Fruit fly (Drosophila melanogaster) whole organism, prepupa: ENCODE measurements around the gene colt.

Experiments
- Blimp-1 ChIP-seq: fragments of 200-800 bp; sonication (Bioruptor generic); optimal IDR thresholded peaks from 3 replicates; lab custom pipeline; 2017; ENCODE audit warnings: missing biosample characterization, missing genetic modification characterization, mild to moderate bottlenecking, moderate library complexity, missing genetic modification reagents
- CG10631 ChIP-seq: fragments of 200-800 bp; sonication (Bioruptor generic); optimal IDR thresholded peaks from 2 replicates; lab custom pipeline; 2016; ENCODE audit warnings: missing biosample characterization, missing genetic modification characterization
- CG11762 ChIP-seq: fragments of 200-800 bp; sonication (Bioruptor generic); optimal IDR thresholded peaks from 3 replicates; lab custom pipeline; 2016; ENCODE audit warnings: missing biosample characterization, missing genetic modification characterization; ENCODE audit not compliant: insufficient read depth
- CG11902 ChIP-seq: fragments of 200-800 bp; sonication (Bioruptor generic); optimal IDR thresholded peaks from 3 replicates; lab custom pipeline; 2016; ENCODE audit warnings: missing biosample characterization, missing genetic modification characterization
- CG1621 ChIP-seq: fragments of 200-800 bp; sonication (Bioruptor generic); optimal IDR thresholded peaks from 3 replicates; lab custom pipeline; 2018; ENCODE audit warnings: missing biosample characterization, mild to moderate bottlenecking, missing genetic modification characterization
- CG16779 ChIP-seq: fragments of 200-800 bp; sonication (Bioruptor generic); optimal IDR thresholded peaks from 3 replicates; lab custom pipeline; 2017; ENCODE audit warnings: missing biosample characterization, mild to moderate bottlenecking, missing genetic modification characterization
- CG3919 ChIP-seq: fragments of 200-800 bp; sonication (Bioruptor generic); optimal IDR thresholded peaks from 3 replicates; lab custom pipeline; 2016; ENCODE audit warnings: missing biosample characterization, missing genetic modification characterization
- CG4318 ChIP-seq: fragments of 200-800 bp; sonication (Bioruptor generic); optimal IDR thresholded peaks from 3 replicates; lab custom pipeline; 2017; ENCODE audit warnings: missing biosample characterization, mild to moderate bottlenecking, missing genetic modification characterization
- CG6163 ChIP-seq: fragments of 200-800 bp; sonication (Bioruptor generic); IDR thresholded peaks from 3 replicates; pipeline ENCODE4 v1.3.6; 2022; ENCODE audit warnings: missing biosample characterization, missing genetic modification characterization
- CG6792 ChIP-seq: fragments of 200-800 bp; sonication (Bioruptor generic); optimal IDR thresholded peaks from 3 replicates; lab custom pipeline; 2016; ENCODE audit warnings: missing biosample characterization, missing genetic modification characterization
- CG6808 ChIP-seq: fragments of 200-800 bp; sonication (Bioruptor generic); optimal IDR thresholded peaks from 3 replicates; lab custom pipeline; 2017; ENCODE audit warnings: missing biosample characterization, missing genetic modification characterization, mild to moderate bottlenecking, moderate library complexity, missing genetic modification reagents
- CG6854 ChIP-seq: fragments of 200-800 bp; sonication (Bioruptor generic); optimal IDR thresholded peaks from 2 replicates; lab custom pipeline; 2017; ENCODE audit warnings: missing biosample characterization, mild to moderate bottlenecking, missing genetic modification characterization
- CG8119 ChIP-seq: fragments of 200-800 bp; sonication (Bioruptor generic); IDR thresholded peaks from 3 replicates; pipeline ENCODE4 v1.3.6; 2022; ENCODE audit warnings: missing biosample characterization, missing genetic modification characterization
- CG8319 ChIP-seq: fragments of 200-800 bp; sonication (Bioruptor generic); optimal IDR thresholded peaks from 3 replicates; lab custom pipeline; 2016; ENCODE audit warnings: missing biosample characterization, missing genetic modification characterization
- CG8632 ChIP-seq: fragments of 200-800 bp; sonication (Bioruptor generic); optimal IDR thresholded peaks from 3 replicates; lab custom pipeline; 2016; ENCODE audit warnings: missing biosample characterization, missing genetic modification characterization
- CG9139 ChIP-seq: fragments of 200-800 bp; sonication (Bioruptor generic); optimal IDR thresholded peaks from 3 replicates; lab custom pipeline; 2017; ENCODE audit warnings: missing biosample characterization, mild to moderate bottlenecking, missing genetic modification characterization
- Eip78C ChIP-seq: fragments of 200-800 bp; sonication (Bioruptor generic); peaks from one replicate; lab custom pipeline; 2016; ENCODE audit warnings: missing biosample characterization, missing genetic modification characterization
- Eip93F ChIP-seq: fragments of 200-800 bp; sonication (Bioruptor generic); optimal IDR thresholded peaks from 2 replicates; lab custom pipeline; 2016; ENCODE audit warnings: missing biosample characterization, mild to moderate bottlenecking, missing genetic modification characterization
- Ets21C ChIP-seq: fragments of 200-800 bp; sonication (Bioruptor generic); optimal IDR thresholded peaks from 3 replicates; lab custom pipeline; 2016; ENCODE audit warnings: missing biosample characterization, missing genetic modification characterization
- Hr38 ChIP-seq: sonication (Bioruptor generic); optimal IDR thresholded peaks from 2 replicates; lab custom pipeline; 2016; ENCODE audit warnings: missing biosample characterization, missing genetic modification characterization
- Hr4 ChIP-seq: fragments of 200-800 bp; sonication (Bioruptor generic); optimal IDR thresholded peaks from 3 replicates; lab custom pipeline; 2016; ENCODE audit warnings: missing biosample characterization, missing genetic modification characterization
- Lpt ChIP-seq: fragments of 200-800 bp; sonication (Bioruptor generic); optimal IDR thresholded peaks from 3 replicates; lab custom pipeline; 2016; ENCODE audit warnings: missing biosample characterization, missing genetic modification characterization
- Met ChIP-seq: fragments of 200-800 bp; sonication (Bioruptor generic); optimal IDR thresholded peaks from 3 replicates; lab custom pipeline; 2016; ENCODE audit warnings: missing biosample characterization, missing genetic modification characterization
- Smox ChIP-seq: fragments of 200-800 bp; sonication (Bioruptor generic); optimal IDR thresholded peaks from 3 replicates; lab custom pipeline; 2016; ENCODE audit warnings: missing biosample characterization, missing genetic modification characterization
- Sox102F ChIP-seq: fragments of 200-800 bp; sonication (Bioruptor generic); optimal IDR thresholded peaks from 2 replicates; lab custom pipeline; 2016; ENCODE audit warnings: missing biosample characterization, mild to moderate bottlenecking, missing genetic modification characterization
- Sox15 ChIP-seq: fragments of 200-800 bp; sonication (Bioruptor generic); optimal IDR thresholded peaks from 3 replicates; lab custom pipeline; 2016; ENCODE audit warnings: missing biosample characterization, missing genetic modification characterization
- achi ChIP-seq: fragments of 200-800 bp; sonication (Bioruptor generic); optimal IDR thresholded peaks from 3 replicates; lab custom pipeline; 2016; ENCODE audit warnings: missing biosample characterization, missing genetic modification characterization
- acj6 ChIP-seq: fragments of 200-800 bp; sonication (Bioruptor generic); optimal IDR thresholded peaks from 3 replicates; lab custom pipeline; 2016; ENCODE audit warnings: missing biosample characterization, missing genetic modification characterization
- dsx ChIP-seq: fragments of 200-800 bp; optimal IDR thresholded peaks from 3 replicates; lab custom pipeline; 2019; ENCODE audit warnings: missing biosample characterization, mild to moderate bottlenecking, missing genetic modification characterization, moderate library complexity; ENCODE audit not compliant: poor library complexity, severe bottlenecking
- fd85E ChIP-seq: fragments of 200-800 bp; sonication (Bioruptor generic); optimal IDR thresholded peaks from 3 replicates; lab custom pipeline; 2016; ENCODE audit warnings: missing biosample characterization, missing genetic modification characterization
- fkh ChIP-seq: fragments of 200-800 bp; sonication (Bioruptor generic); optimal IDR thresholded peaks from 3 replicates; lab custom pipeline; 2017; ENCODE audit warnings: missing biosample characterization, mild to moderate bottlenecking, missing genetic modification characterization, moderate library complexity
- net ChIP-seq: fragments of 200-800 bp; sonication (Bioruptor generic); optimal IDR thresholded peaks from 3 replicates; lab custom pipeline; 2016; ENCODE audit warnings: missing biosample characterization, missing genetic modification characterization
- pdm3 ChIP-seq: fragments of 200-800 bp; sonication (Bioruptor generic); optimal IDR thresholded peaks from 3 replicates; lab custom pipeline; 2016; ENCODE audit warnings: missing biosample characterization, missing genetic modification characterization
- salr ChIP-seq, 2 experiments: fragments of 200-800 bp; sonication (Bioruptor generic); optimal IDR thresholded peaks; 3 replicates each; lab custom pipeline; 2016 to 2018; ENCODE audit warnings: missing biosample characterization in 2 of 2, missing genetic modification characterization in 2 of 2, mild to moderate bottlenecking in 1 of 2
- spab ChIP-seq: fragments of 200-800 bp; sonication (Bioruptor generic); optimal IDR thresholded peaks from 2 replicates; lab custom pipeline; 2017; ENCODE audit warnings: missing biosample characterization, mild to moderate bottlenecking, missing genetic modification characterization, missing genetic modification reagents
- ss ChIP-seq, 2 experiments: fragments of 200-800 bp; sonication (Bioruptor generic); optimal IDR thresholded peaks; 2 replicates in 1 of 2; 3 replicates in 1 of 2; lab custom pipeline; 2017 to 2018; ENCODE audit warnings: mild to moderate bottlenecking in 2 of 2, missing biosample characterization in 2 of 2, missing genetic modification characterization in 2 of 2, moderate library complexity in 1 of 2
- svp ChIP-seq: fragments of 200-800 bp; sonication (Bioruptor generic); peaks from one replicate; lab custom pipeline; 2016; ENCODE audit warnings: missing biosample characterization, missing genetic modification characterization
- vri ChIP-seq: fragments of 200-800 bp; sonication (Bioruptor generic); optimal IDR thresholded peaks from 3 replicates; lab custom pipeline; 2016; ENCODE audit warnings: missing biosample characterization, mild to moderate bottlenecking, missing genetic modification characterization

The colt gene

dm6 chr2L:2759654-2760053 lies 10.2 kb downstream of the colt start, which contains the start of the genes HemK2, Snapin and Tnpo-SR (continued):
- peak; percentile 89 for TF ChIP-seq CG6792 (GFP tag; lab: Kevin White, UChicago)
- TF ChIP-seq CG11762 (GFP tag; lab: Kevin White, UChicago), result peak; percentile 78
- TF ChIP-seq dsx (GFP tag; lab: Kevin White, UChicago), result peak; percentile 85
- peak; percentile 92 for TF ChIP-seq Met
- TF ChIP-seq Ets21C (GFP tag; lab: Kevin White, UChicago), result peak; percentile 90
- TF ChIP-seq Eip93F (GFP tag; lab: Kevin White, UChicago), result peak; percentile 87
- peak; percentile 87 for TF ChIP-seq achi (GFP tag; lab: Kevin White, UChicago)
- peak; percentile 76 for TF ChIP-seq Lpt (GFP tag; lab: Kevin White, UChicago)
- TF ChIP-seq Blimp-1 (GFP tag; lab: Kevin White, UChicago), result peak; percentile 70
- TF ChIP-seq spab (GFP tag; lab: Kevin White, UChicago), result no peak
- TF ChIP-seq CG8119 (GFP tag; lab: Robert Waterston, UW), result peak; percentile 76; the same call in 2 of the 3 replicates
- peak; percentile 67 to 79 for TF ChIP-seq salr (GFP tag; optimal IDR thresholded peaks at IDR 0.05; lab: Kevin White, UChicago)
- TF ChIP-seq CG6808, result peak; percentile 74
- TF ChIP-seq CG10631 (GFP tag; lab: Kevin White, UChicago), result peak; percentile 94
- peak; percentile 48 for TF ChIP-seq fkh (GFP tag; lab: Kevin White, UChicago)
- peak; percentile 59 to 84 for TF ChIP-seq ss (GFP tag; optimal IDR thresholded peaks at IDR 0.05; lab: Kevin White, UChicago)
- no peak for TF ChIP-seq Hr38 (GFP tag; lab: Kevin White, UChicago)
- TF ChIP-seq Smox, result peak; percentile 92
- TF ChIP-seq pdm3, result peak; percentile 92
- peak; percentile 47 for TF ChIP-seq fd85E
- TF ChIP-seq CG3919 (GFP tag; lab: Kevin White, UChicago), result peak; percentile 89
- peak; percentile 91 for TF ChIP-seq CG11902
- TF ChIP-seq Sox15, result peak; percentile 83
- TF ChIP-seq Hr4 (GFP tag; lab: Kevin White, UChicago), result peak; percentile 91

- no peak for TF ChIP-seq Hr4 (GFP tag; lab: Kevin White, UChicago)
- TF ChIP-seq CG8119 (GFP tag; lab: Robert Waterston, UW), result no peak
- no peak for TF ChIP-seq Blimp-1 (GFP tag; lab: Kevin White, UChicago)
- no peak for TF ChIP-seq fkh (GFP tag; lab: Kevin White, UChicago)
- peak; percentile 15 for TF ChIP-seq svp
- no peak for TF ChIP-seq CG8319 (GFP tag; lab: Kevin White, UChicago)
Measured at dm6 chr2L:2757930-2758556, 11.8 kb downstream of the colt start.

DNA sequence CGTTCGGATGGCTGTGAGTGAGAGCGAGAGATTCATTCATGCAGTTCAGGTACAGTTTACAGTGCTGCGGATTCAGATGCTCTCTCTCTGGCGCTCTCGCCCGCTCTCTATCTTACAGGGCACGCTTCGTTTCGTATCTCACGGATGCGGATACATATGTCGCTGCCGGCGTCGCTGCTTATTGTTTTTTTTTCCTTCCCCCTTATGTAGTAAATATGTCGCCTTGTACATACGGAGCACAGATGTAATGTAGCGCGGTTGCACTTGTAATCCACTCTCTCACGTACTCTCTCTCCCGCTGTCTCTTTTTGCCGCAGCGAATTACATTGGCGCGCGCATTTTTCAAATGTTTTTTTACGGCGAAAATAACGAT lies 14.6 kb downstream of the colt start:
- TF ChIP-seq dsx (GFP tag; lab: Kevin White, UChicago), result peak; percentile 10
- no peak for TF ChIP-seq acj6 (GFP tag; lab: Kevin White, UChicago)
- TF ChIP-seq CG6854 (GFP tag; lab: Kevin White, UChicago), result peak; percentile 83
- peak; percentile 19 for TF ChIP-seq CG8632 (GFP tag; lab: Kevin White, UChicago)
- no peak for TF ChIP-seq Blimp-1 (GFP tag; lab: Kevin White, UChicago)
- peak; percentile 61 for TF ChIP-seq Eip78C (GFP tag; lab: Kevin White, UChicago)
- TF ChIP-seq ss (GFP tag; optimal IDR thresholded peaks at IDR 0.05; lab: Kevin White, UChicago), result peak; percentile 71 to 76
- TF ChIP-seq CG11762 (GFP tag; lab: Kevin White, UChicago), result peak; percentile 11
- peak; percentile 50 for TF ChIP-seq Sox102F (GFP tag; lab: Kevin White, UChicago)
- peak; percentile 79 for TF ChIP-seq CG9139 (GFP tag; lab: Kevin White, UChicago)
- peak; percentile 31 for TF ChIP-seq net (GFP tag; lab: Kevin White, UChicago)
- TF ChIP-seq CG4318 (GFP tag; lab: Kevin White, UChicago), result no peak
- peak; percentile 34 for TF ChIP-seq vri (GFP tag; lab: Kevin White, UChicago)
- TF ChIP-seq CG1621 (tag; lab: Kevin White, UChicago), result peak; percentile 32
- TF ChIP-seq CG16779 (tag; lab: Kevin White, UChicago), result peak; percentile 72
- no peak for TF ChIP-seq CG6163 (GFP tag; lab: Robert Waterston, UW)
- TF ChIP-seq CG6808, result peak; percentile 48
- peak; percentile 76 for TF ChIP-seq Lpt (GFP tag; lab: Kevin White, UChicago)
